Fruit fly (Drosophila melanogaster) whole organism, embryonic: ENCODE results near the gene spz3.

Experiments used
- ATbp ChIP-seq: fragments of 200-800 bp; sonication (Bioruptor generic); optimal IDR thresholded peaks from 2 replicates; lab custom pipeline; 2017; ENCODE audit warnings: missing biosample characterization, mild to moderate bottlenecking, missing genetic modification characterization, missing genetic modification reagents
- Atf6 ChIP-seq: fragments of 200-800 bp; sonication (Bioruptor generic); IDR thresholded peaks from 2 replicates; pipeline ENCODE4 v1.3.6; 2022; ENCODE audit warnings: missing biosample characterization, missing genetic modification characterization
- Blimp-1 ChIP-seq: fragments of 200-800 bp; sonication (Bioruptor generic); optimal IDR thresholded peaks from 3 replicates; lab custom pipeline; 2018; ENCODE audit warnings: missing biosample characterization, missing genetic modification characterization, mild to moderate bottlenecking, moderate library complexity, missing genetic modification reagents
- CG1024 ChIP-seq: fragments of 200-800 bp; sonication (Bioruptor generic); IDR thresholded peaks from 2 replicates; pipeline ENCODE4 v1.3.6; 2022; ENCODE audit warnings: missing biosample characterization, missing genetic modification characterization
- CG10267 ChIP-seq: fragments of 200-800 bp; sonication (Bioruptor generic); optimal IDR thresholded peaks from 2 replicates; lab custom pipeline; 2018; ENCODE audit warnings: missing biosample characterization, mild to moderate bottlenecking, missing genetic modification characterization, moderate library complexity
- CG12155 ChIP-seq: fragments of 200-800 bp; sonication (Bioruptor generic); optimal IDR thresholded peaks from 3 replicates; lab custom pipeline; 2016; ENCODE audit warnings: missing biosample characterization, missing genetic modification characterization
- CG13424 ChIP-seq: fragments of 200-800 bp; sonication (Bioruptor generic); optimal IDR thresholded peaks from 2 replicates; lab custom pipeline; 2019; ENCODE audit warnings: missing biosample characterization, mild to moderate bottlenecking, missing genetic modification characterization, moderate library complexity
- CG1603 ChIP-seq: fragments of 200-800 bp; sonication (Bioruptor generic); optimal IDR thresholded peaks from 2 replicates; lab custom pipeline; 2019; ENCODE audit warnings: missing biosample characterization, mild to moderate bottlenecking, missing genetic modification characterization, moderate library complexity
- CG16863 ChIP-seq: fragments of 200-800 bp; sonication (Bioruptor generic); optimal IDR thresholded peaks from 3 replicates; lab custom pipeline; 2016; ENCODE audit warnings: missing biosample characterization, missing genetic modification characterization
- CG17802 ChIP-seq: fragments of 200-800 bp; sonication (Bioruptor generic); optimal IDR thresholded peaks from 2 replicates; lab custom pipeline; 2018; ENCODE audit warnings: missing biosample characterization, mild to moderate bottlenecking, missing genetic modification characterization, moderate library complexity
- CG30403 ChIP-seq: fragments of 200-800 bp; sonication (Bioruptor generic); optimal IDR thresholded peaks from 3 replicates; lab custom pipeline; 2016; ENCODE audit warnings: missing biosample characterization, missing genetic modification characterization
- CG32767 ChIP-seq: fragments of 200-800 bp; sonication (Bioruptor generic); IDR thresholded peaks from 2 replicates; pipeline ENCODE4 v1.3.6; 2022; ENCODE audit warnings: missing biosample characterization, missing genetic modification characterization
- CG3995 ChIP-seq: fragments of 200-800 bp; sonication (Bioruptor generic); optimal IDR thresholded peaks from 3 replicates; lab custom pipeline; 2016; ENCODE audit warnings: missing biosample characterization, missing genetic modification characterization
- CG4404 ChIP-seq: fragments of 200-800 bp; sonication (Bioruptor generic); IDR thresholded peaks from 2 replicates; pipeline ENCODE4 v1.3.6; 2022; ENCODE audit warnings: missing biosample characterization, missing genetic modification characterization
- CG5953 ChIP-seq: fragments of 200-800 bp; sonication (Bioruptor generic); IDR thresholded peaks from 2 replicates; pipeline ENCODE4 v1.3.6; 2022; ENCODE audit warnings: missing biosample characterization, missing genetic modification characterization
- CG7372 ChIP-seq: fragments of 200-800 bp; sonication (Bioruptor generic); IDR thresholded peaks from 2 replicates; pipeline ENCODE4 v1.3.6; 2022; ENCODE audit warnings: missing biosample characterization, missing genetic modification characterization
- CG7987 ChIP-seq: fragments of 200-800 bp; sonication (Bioruptor generic); optimal IDR thresholded peaks from 2 replicates; lab custom pipeline; 2018; ENCODE audit warnings: missing biosample characterization, mild to moderate bottlenecking, missing genetic modification characterization, moderate library complexity
- CTCF ChIP-seq: fragments of 200-800 bp; sonication (Bioruptor generic); optimal IDR thresholded peaks from 2 replicates; lab custom pipeline; 2017; ENCODE audit warnings: missing biosample characterization, mild to moderate bottlenecking, missing genetic modification characterization, moderate library complexity
- Chrac-16 ChIP-seq: fragments of 200-800 bp; sonication (Bioruptor generic); optimal IDR thresholded peaks from 3 replicates; lab custom pipeline; 2016; ENCODE audit warnings: missing biosample characterization, missing genetic modification characterization
- D ChIP-seq, 2 experiments: fragments of 200-800 bp in 1 of 2; fragments of >200 bp in 1 of 2; sonication (Bioruptor generic) in 1 of 2; optimal IDR thresholded peaks; 2 replicates in 1 of 2; 3 replicates in 1 of 2; lab custom pipeline; 2017; ENCODE audit warnings: mild to moderate bottlenecking in 1 of 2, missing biosample characterization in 1 of 2, missing genetic modification characterization in 1 of 2, missing genetic modification reagents in 1 of 2
- Dbx ChIP-seq: fragments of 200-800 bp; sonication (Bioruptor generic); IDR thresholded peaks from 3 replicates; pipeline ENCODE4 v1.3.6; 2022; ENCODE audit warnings: missing biosample characterization, missing genetic modification characterization
- Drgx ChIP-seq: fragments of 200-800 bp; sonication (Bioruptor generic); IDR thresholded peaks from 2 replicates; pipeline ENCODE4 v1.3.6; 2022; ENCODE audit warnings: missing biosample characterization, missing genetic modification characterization
- E2f2 ChIP-seq: fragments of 200-800 bp; sonication (Bioruptor generic); IDR thresholded peaks from 2 replicates; pipeline ENCODE4 v1.3.6; 2022; ENCODE audit warnings: missing biosample characterization, missing genetic modification characterization
- ERR ChIP-seq: fragments of 200-800 bp; sonication (Bioruptor generic); optimal IDR thresholded peaks from 2 replicates; lab custom pipeline; 2016; ENCODE audit warnings: missing biosample characterization, missing genetic modification characterization
- Hand ChIP-seq: fragments of 200-800 bp; sonication (Bioruptor generic); optimal IDR thresholded peaks from 2 replicates; lab custom pipeline; 2017; ENCODE audit warnings: mild to moderate bottlenecking, missing biosample characterization, missing genetic modification reagents, missing genetic modification characterization
- Hr78 ChIP-seq, 2 experiments: fragments of 200-800 bp in 1 of 2; fragments of >200 bp in 1 of 2; sonication (Bioruptor generic) in 1 of 2; optimal IDR thresholded peaks; 2 replicates each; lab custom pipeline; 2017 to 2019; ENCODE audit warnings: missing biosample characterization in 2 of 2, missing genetic modification characterization in 2 of 2, mild to moderate bottlenecking in 1 of 2, moderate library complexity in 1 of 2
- Hsf ChIP-seq: fragments of 200-800 bp; sonication (Bioruptor generic); optimal IDR thresholded peaks from 3 replicates; lab custom pipeline; 2016; ENCODE audit warnings: missing biosample characterization, missing genetic modification characterization
- Max ChIP-seq: fragments of 200-800 bp; sonication (Bioruptor generic); optimal IDR thresholded peaks from 2 replicates; lab custom pipeline; 2016; ENCODE audit warnings: missing biosample characterization, mild to moderate bottlenecking, missing genetic modification characterization
- NC2β ChIP-seq: fragments of 200-800 bp; sonication (Bioruptor generic); optimal IDR thresholded peaks from 2 replicates; lab custom pipeline; 2016; ENCODE audit warnings: missing biosample characterization, missing genetic modification characterization
- NFAT ChIP-seq: fragments of 200-800 bp; sonication (Bioruptor generic); IDR thresholded peaks from 2 replicates; pipeline ENCODE4 v1.3.6; 2022; ENCODE audit warnings: missing biosample characterization, missing genetic modification characterization
- Optix ChIP-seq: fragments of 200-800 bp; sonication (Bioruptor generic); IDR thresholded peaks from 3 replicates; pipeline ENCODE4 v1.3.6; 2022; ENCODE audit warnings: missing biosample characterization, missing genetic modification characterization
- PHDP ChIP-seq: fragments of 200-800 bp; sonication (Bioruptor generic); optimal IDR thresholded peaks from 3 replicates; lab custom pipeline; 2018; ENCODE audit warnings: missing biosample characterization, mild to moderate bottlenecking, missing genetic modification characterization, moderate library complexity
- Rx ChIP-seq: fragments of 200-800 bp; sonication (Bioruptor generic); IDR thresholded peaks from 2 replicates; pipeline ENCODE4 v1.3.6; 2022; ENCODE audit warnings: missing biosample characterization, missing genetic modification characterization
- Sin3A ChIP-seq: fragments of >200 bp; optimal IDR thresholded peaks from 2 replicates; lab custom pipeline; 2018
- Sox102F ChIP-seq: fragments of 200-800 bp; sonication (Bioruptor generic); optimal IDR thresholded peaks from 2 replicates; lab custom pipeline; 2018; ENCODE audit warnings: missing biosample characterization, mild to moderate bottlenecking, missing genetic modification characterization, moderate library complexity
- amos ChIP-seq: fragments of 200-800 bp; sonication (Bioruptor generic); IDR thresholded peaks from 2 replicates; pipeline ENCODE4 v1.3.6; 2022; ENCODE audit warnings: missing biosample characterization, missing genetic modification characterization; ENCODE audit not compliant: partially characterized antibody
- aop ChIP-seq: fragments of 200-800 bp; sonication (Bioruptor generic); IDR thresholded peaks from 2 replicates; pipeline ENCODE4 v1.3.6; 2022; ENCODE audit warnings: missing biosample characterization, missing genetic modification characterization
- ap ChIP-seq: fragments of 200-800 bp; sonication (Bioruptor generic); IDR thresholded peaks from 2 replicates; pipeline ENCODE4 v1.3.6; 2022; ENCODE audit warnings: missing biosample characterization, missing genetic modification characterization
- ash1 ChIP-seq: fragments of 200-800 bp; sonication (Bioruptor generic); optimal IDR thresholded peaks from 2 replicates; lab custom pipeline; 2018; ENCODE audit warnings: missing biosample characterization, mild to moderate bottlenecking, missing genetic modification characterization
- caup ChIP-seq: fragments of 200-800 bp; sonication (Bioruptor generic); optimal IDR thresholded peaks from 3 replicates; lab custom pipeline; 2017; ENCODE audit warnings: missing biosample characterization, mild to moderate bottlenecking, missing genetic modification characterization, moderate library complexity; ENCODE audit not compliant: severe bottlenecking
- crp ChIP-seq, 2 experiments: fragments of 200-800 bp; sonication (Bioruptor generic); optimal IDR thresholded peaks; 2 replicates in 1 of 2; 3 replicates in 1 of 2; lab custom pipeline; 2017; ENCODE audit warnings: missing biosample characterization in 2 of 2, missing genetic modification characterization in 2 of 2, mild to moderate bottlenecking in 1 of 2, moderate library complexity in 1 of 2
- ftz-f1 ChIP-seq: fragments of 200-800 bp; sonication (Bioruptor generic); optimal IDR thresholded peaks from 2 replicates; lab custom pipeline; 2016; ENCODE audit warnings: missing biosample characterization, missing genetic modification characterization
- jigr1 ChIP-seq: fragments of 200-800 bp; sonication (Bioruptor generic); IDR thresholded peaks from 3 replicates; pipeline ENCODE4 v1.3.6; 2022; ENCODE audit warnings: missing biosample characterization, missing genetic modification characterization
- kah ChIP-seq: fragments of 200-800 bp; sonication (Bioruptor generic); optimal IDR thresholded peaks from 2 replicates; lab custom pipeline; 2018; ENCODE audit warnings: missing biosample characterization, mild to moderate bottlenecking, missing genetic modification characterization
- odd ChIP-seq: fragments of 200-800 bp; sonication (Bioruptor generic); optimal IDR thresholded peaks from 2 replicates; lab custom pipeline; 2017; ENCODE audit warnings: missing biosample characterization, mild to moderate bottlenecking, missing genetic modification characterization
- otp ChIP-seq: fragments of 200-800 bp; sonication (Bioruptor generic); IDR thresholded peaks from 3 replicates; pipeline ENCODE4, ENCODE4 v1.3.6; 2022; ENCODE audit warnings: missing biosample characterization, missing genetic modification characterization
- slp2 ChIP-seq: fragments of 200-800 bp; sonication (Bioruptor generic); optimal IDR thresholded peaks from 2 replicates; lab custom pipeline; 2016; ENCODE audit warnings: missing biosample characterization, missing genetic modification characterization
- sob ChIP-seq: fragments of 200-800 bp; sonication (Bioruptor generic); IDR thresholded peaks from 2 replicates; pipeline ENCODE4 v1.3.6; 2022; ENCODE audit warnings: missing biosample characterization, missing genetic modification characterization
- ttk ChIP-seq: fragments of 200-800 bp; sonication (Bioruptor generic); IDR thresholded peaks from 2 replicates; pipeline ENCODE4 v2.1.2; 2022; ENCODE audit warnings: missing biosample characterization, missing genetic modification characterization
- unpg ChIP-seq: fragments of 200-800 bp; sonication (Bioruptor generic); optimal IDR thresholded peaks from 3 replicates; lab custom pipeline; 2018; ENCODE audit warnings: missing biosample characterization, mild to moderate bottlenecking, missing genetic modification characterization, moderate library complexity
- z ChIP-seq: fragments of 200-800 bp; sonication (Bioruptor generic); IDR thresholded peaks from 3 replicates; pipeline ENCODE4 v1.3.6; 2022; ENCODE audit warnings: missing biosample characterization, missing genetic modification characterization

spz3 gene

dm6 chr2L:7916368-7916767 lies 37.0 kb upstream of the spz3 start (continued):
- TF ChIP-seq amos (GFP tag; lab: Robert Waterston, UW) (no peak), odd (GFP tag; lab: Kevin White, UChicago) (peak; percentile 54), ATbp (GFP tag; lab: Kevin White, UChicago) (peak; percentile 62), NFAT (GFP tag; lab: Robert Waterston, UW) (peak; percentile 29), Chrac-16 (peak; percentile 63), Sin3A (lab: Kevin White, UChicago) (no peak), aop (0 out of 2 replicates have a peak, but pooled peaks have one; percentile 40), Atf6 (GFP tag; lab: Robert Waterston, UW) (peak; percentile 79), slp2 (GFP tag; lab: Kevin White, UChicago) (no peak), caup (GFP tag; lab: Kevin White, UChicago) (peak; percentile 68), Hsf (GFP tag; lab: Kevin White, UChicago) (peak; percentile 71), NC2β (GFP tag; lab: Kevin White, UChicago) (peak; percentile 32), CG1024 (GFP tag; lab: Robert Waterston, UW) (peak; percentile 51; the same call in 1 of the 2 replicates), CG4404 (GFP tag; lab: Robert Waterston, UW) (peak; percentile 35; the same call in 1 of the 2 replicates), crp (GFP tag; optimal IDR thresholded peaks at IDR 0.05; lab: Kevin White, UChicago) (peak in 1 of 2 experiments; percentile 1), CG7987 (no peak), Hand (GFP tag; lab: Kevin White, UChicago) (peak; percentile 66), D (optimal IDR thresholded peaks at IDR 0.05; lab: Kevin White, UChicago) (no peak), D (GFP tag; optimal IDR thresholded peaks at IDR 0.05; lab: Kevin White, UChicago) (peak; percentile 44), Blimp-1 (GFP tag; lab: Kevin White, UChicago) (peak; percentile 10), ap (peak; percentile 77), CG7372 (GFP tag; lab: Robert Waterston, UW) (no peak), CG32767 (GFP tag; lab: Robert Waterston, UW) (peak; percentile 54; the same call in 1 of the 2 replicates), E2f2 (GFP tag; lab: Robert Waterston, UW) (peak; percentile 44; the same call in 1 of the 2 replicates), jigr1 (GFP tag; lab: Robert Waterston, UW) (no peak), unpg (GFP tag; lab: Kevin White, UChicago) (peak; percentile 84), ERR (GFP tag; lab: Kevin White, UChicago) (no peak), Dbx (GFP tag; lab: Robert Waterston, UW) (peak; percentile 76; the same call in 2 of the 3 replicates), CG16863 (GFP tag; lab: Kevin White, UChicago) (peak; percentile 59), Sox102F (GFP tag; lab: Kevin White, UChicago) (peak; percentile 83), ftz-f1 (GFP tag; lab: Kevin White, UChicago) (no peak), ttk (GFP tag; lab: Robert Waterston, UW) (peak; percentile 76), Hr78 (GFP tag; optimal IDR thresholded peaks at IDR 0.05; lab: Kevin White, UChicago) (no peak), kah (no peak), CG3995 (GFP tag; lab: Kevin White, UChicago) (no peak), Rx (GFP tag; lab: Robert Waterston, UW) (peak; percentile 46), Optix (peak; percentile 44; the same call in 2 of the 3 replicates), sob (GFP tag; lab: Robert Waterston, UW) (peak; percentile 84), CG13424 (tag; lab: Kevin White, UChicago) (peak; percentile 80), ash1 (GFP tag; lab: Kevin White, UChicago) (no peak), CG17802 (no peak), CG1603 (tag; lab: Kevin White, UChicago) (peak; percentile 88), z (GFP tag; lab: Robert Waterston, UW) (peak; percentile 57; the same call in 2 of the 3 replicates), CG12155 (peak; percentile 61), CG10267 (tag; lab: Kevin White, UChicago) (peak; percentile 18), CG5953 (GFP tag; lab: Robert Waterston, UW) (peak; percentile 63; the same call in 1 of the 2 replicates), CTCF (GFP tag; lab: Kevin White, UChicago) (no peak), CG30403 (GFP tag; lab: Kevin White, UChicago) (peak; percentile 74), Max (GFP tag; lab: Kevin White, UChicago) (no peak), otp (GFP tag; lab: Robert Waterston, UW) (peak; percentile 62; the same call in 1 of the 3 replicates), PHDP (peak; percentile 78), Drgx (GFP tag; lab: Robert Waterston, UW) (peak; percentile 76)
